Worm (Caenorhabditis elegans): Measurements from ENCODE around the gene F32D8.8.

DNA sequence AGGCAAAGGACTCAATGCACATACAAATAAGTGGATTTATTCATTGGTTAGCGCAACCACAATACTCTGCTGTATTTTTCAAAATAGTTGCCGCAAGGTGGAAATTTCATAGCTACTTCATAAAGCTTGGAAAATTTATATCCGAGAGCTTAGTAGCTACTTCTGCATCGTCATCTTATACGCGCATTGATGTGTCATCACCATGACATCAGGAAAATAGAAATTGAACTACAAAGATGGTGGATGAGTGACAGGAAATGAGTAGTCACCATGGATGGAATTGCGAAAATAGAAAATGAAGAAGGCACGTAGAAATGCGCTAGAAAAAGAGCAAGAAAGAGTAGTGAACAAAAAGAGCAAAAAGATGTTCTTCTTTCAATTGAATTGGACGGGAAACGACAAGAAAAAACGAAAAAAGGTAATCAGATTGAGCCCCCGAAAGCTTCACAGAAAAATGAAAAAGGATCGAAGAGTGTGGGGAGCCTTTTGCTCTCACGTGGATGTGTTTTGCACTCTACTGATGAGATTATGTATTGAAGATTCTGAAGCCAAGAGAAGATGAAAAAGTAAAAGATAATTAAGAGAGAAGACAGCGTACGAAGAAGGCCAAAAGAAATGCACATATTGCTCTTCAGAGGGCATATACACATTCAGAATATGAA is 27.5 kb downstream of the F32D8.8 start:
- TF ChIP-seq egl-13 (tag; optimal IDR thresholded peaks at IDR 0.05) (no peak), blmp-1 (tag; optimal IDR thresholded peaks at IDR 0.05) (no peak), zag-1 (tag; optimal IDR thresholded peaks at IDR 0.05) (no peak), lin-13 (GFP tag; optimal IDR thresholded peaks at IDR 0.05) (no peak), unc-62 (GFP tag; optimal IDR thresholded peaks at IDR 0.05) (no peak), irx-1 (tag; optimal IDR thresholded peaks at IDR 0.05) (no peak), nhr-237 (tag; optimal IDR thresholded peaks at IDR 0.05) (no peak), nhr-76 (tag; optimal IDR thresholded peaks at IDR 0.05) (no peak), lin-15B (tag; optimal IDR thresholded peaks at IDR 0.05) (no peak), ama-1 (optimal IDR thresholded peaks at IDR 0.05) (no peak)
